Worm (Caenorhabditis elegans): ENCODE results near the gene T24E12.2.
"Not testable (repeated sequence)": the region's sequence is repeated elsewhere in the genome, so short reads cannot be mapped to it uniquely, and the experiment has no call there.

ce11 chrII:3816251-3816849 is 33.6 kb downstream of the T24E12.2 start, which contains the start of gene fbxa-24:
- not testable (repeated sequence) for TF ChIP-seq cog-1 (tag; optimal IDR thresholded peaks at IDR 0.05); ztf-29 (GFP tag; IDR thresholded peaks at IDR 0.05); T22C8.4 (GFP tag; IDR thresholded peaks at IDR 0.05); klf-2 (GFP tag; conservative IDR thresholded peaks at IDR 0.05); ref-1 (GFP tag; conservative IDR thresholded peaks at IDR 0.05); med-1 (GFP tag; optimal IDR thresholded peaks at IDR 0.05; ENCODE audit: insufficient read depth); flt-1 (GFP tag; IDR thresholded peaks at IDR 0.05); tab-1 (GFP tag; IDR thresholded peaks at IDR 0.05); ztf-23 (GFP tag; IDR thresholded peaks at IDR 0.05)
